Fruit fly (Drosophila melanogaster) whole organism, embryonic: ENCODE measurements around the gene CG1542.

Experiments used
- CG10543 ChIP-seq: fragments of 200-800 bp; sonication (Bioruptor generic); optimal IDR thresholded peaks from 3 replicates; lab custom pipeline; 2017; ENCODE audit warnings: missing biosample characterization, mild to moderate bottlenecking, missing genetic modification characterization, moderate library complexity
- CG11456 ChIP-seq: fragments of 200-800 bp; sonication (Bioruptor generic); IDR thresholded peaks from 3 replicates; pipeline ENCODE4 v1.3.6; 2022; ENCODE audit warnings: missing biosample characterization, missing genetic modification characterization
- CG12236 ChIP-seq: fragments of 200-800 bp; sonication (Bioruptor generic); optimal IDR thresholded peaks from 2 replicates; lab custom pipeline; 2016; ENCODE audit warnings: missing biosample characterization, missing genetic modification characterization
- CG13624 ChIP-seq: fragments of 200-800 bp; sonication (Bioruptor generic); optimal IDR thresholded peaks from 2 replicates; lab custom pipeline; 2016; ENCODE audit warnings: missing biosample characterization, missing genetic modification characterization
- CG14441 ChIP-seq: fragments of 200-800 bp; sonication (Bioruptor generic); IDR thresholded peaks from 2 replicates; pipeline ENCODE4 v1.3.6; 2022; ENCODE audit warnings: missing biosample characterization, missing genetic modification characterization
- CG15073 ChIP-seq: fragments of 200-800 bp; sonication (Bioruptor generic); optimal IDR thresholded peaks from 2 replicates; lab custom pipeline; 2016; ENCODE audit warnings: missing biosample characterization, missing genetic modification characterization
- CG1603 ChIP-seq: fragments of 200-800 bp; sonication (Bioruptor generic); optimal IDR thresholded peaks from 2 replicates; lab custom pipeline; 2019; ENCODE audit warnings: missing biosample characterization, mild to moderate bottlenecking, missing genetic modification characterization, moderate library complexity
- CG17328 ChIP-seq: fragments of 200-800 bp; sonication (Bioruptor generic); IDR thresholded peaks from 2 replicates; pipeline ENCODE4 v1.3.6; 2022; ENCODE audit warnings: missing biosample characterization, missing genetic modification characterization
- CG18262 ChIP-seq: fragments of 200-800 bp; optimal IDR thresholded peaks from 3 replicates; lab custom pipeline; 2019; ENCODE audit warnings: missing biosample characterization, mild to moderate bottlenecking, missing genetic modification characterization, moderate library complexity
- CG2116 ChIP-seq: fragments of 200-800 bp; sonication (Bioruptor generic); optimal IDR thresholded peaks from 3 replicates; lab custom pipeline; 2018; ENCODE audit warnings: missing biosample characterization, mild to moderate bottlenecking, missing genetic modification characterization
- CG2875 ChIP-seq: fragments of 200-800 bp; sonication (Bioruptor generic); optimal IDR thresholded peaks from 2 replicates; lab custom pipeline; 2017; ENCODE audit warnings: missing biosample characterization, mild to moderate bottlenecking, missing genetic modification characterization, missing genetic modification reagents
- CG32767 ChIP-seq: fragments of 200-800 bp; sonication (Bioruptor generic); IDR thresholded peaks from 2 replicates; pipeline ENCODE4 v1.3.6; 2022; ENCODE audit warnings: missing biosample characterization, missing genetic modification characterization
- CG32772 ChIP-seq: fragments of 200-800 bp; sonication (Bioruptor generic); IDR thresholded peaks from 2 replicates; pipeline ENCODE4 v1.3.6; 2022; ENCODE audit warnings: missing biosample characterization, missing genetic modification characterization
- CG3407 ChIP-seq: fragments of 200-800 bp; sonication (Bioruptor generic); optimal IDR thresholded peaks from 2 replicates; lab custom pipeline; 2018; ENCODE audit warnings: missing biosample characterization, mild to moderate bottlenecking, missing genetic modification characterization
- CG4282 ChIP-seq: fragments of 200-800 bp; sonication (Bioruptor generic); optimal IDR thresholded peaks from 2 replicates; lab custom pipeline; 2016; ENCODE audit warnings: missing biosample characterization, missing genetic modification characterization
- CG5953 ChIP-seq: fragments of 200-800 bp; sonication (Bioruptor generic); IDR thresholded peaks from 2 replicates; pipeline ENCODE4 v1.3.6; 2022; ENCODE audit warnings: missing biosample characterization, missing genetic modification characterization
- CG6765 ChIP-seq: fragments of 200-800 bp; sonication (Bioruptor generic); optimal IDR thresholded peaks from 3 replicates; lab custom pipeline; 2017; ENCODE audit warnings: missing biosample characterization, mild to moderate bottlenecking, missing genetic modification characterization
- CG6854 ChIP-seq: fragments of 200-800 bp; sonication (Bioruptor generic); optimal IDR thresholded peaks from 3 replicates; lab custom pipeline; 2017; ENCODE audit warnings: missing biosample characterization, mild to moderate bottlenecking, missing genetic modification characterization
- CG8478 ChIP-seq: fragments of >200 bp; optimal IDR thresholded peaks from 2 replicates; lab custom pipeline; 2018
- CG9437 ChIP-seq: fragments of 200-800 bp; sonication (Bioruptor generic); optimal IDR thresholded peaks from 2 replicates; lab custom pipeline; 2018; ENCODE audit warnings: missing biosample characterization, mild to moderate bottlenecking, missing genetic modification characterization
- CG9876 ChIP-seq: fragments of 200-800 bp; sonication (Bioruptor generic); optimal IDR thresholded peaks from 2 replicates; lab custom pipeline; 2016; ENCODE audit warnings: missing biosample characterization, missing genetic modification characterization
- Chrac-16 ChIP-seq: fragments of 200-800 bp; sonication (Bioruptor generic); optimal IDR thresholded peaks from 3 replicates; lab custom pipeline; 2016; ENCODE audit warnings: missing biosample characterization, missing genetic modification characterization
- CrebB ChIP-seq: fragments of 200-800 bp; sonication (Bioruptor generic); optimal IDR thresholded peaks from 3 replicates; lab custom pipeline; 2018; ENCODE audit warnings: missing biosample characterization, mild to moderate bottlenecking, missing genetic modification characterization
- D ChIP-seq, 2 experiments: fragments of 200-800 bp in 1 of 2; fragments of >200 bp in 1 of 2; sonication (Bioruptor generic) in 1 of 2; optimal IDR thresholded peaks; 2 replicates in 1 of 2; 3 replicates in 1 of 2; lab custom pipeline; 2017; ENCODE audit warnings: mild to moderate bottlenecking in 1 of 2, missing biosample characterization in 1 of 2, missing genetic modification characterization in 1 of 2, missing genetic modification reagents in 1 of 2
- Dref ChIP-seq: fragments of 200-800 bp; sonication (Bioruptor generic); IDR thresholded peaks from 2 replicates; pipeline ENCODE4 v1.3.6; 2022; ENCODE audit warnings: missing biosample characterization, missing genetic modification characterization
- Myb ChIP-seq: fragments of 200-800 bp; sonication (Bioruptor generic); optimal IDR thresholded peaks from 2 replicates; lab custom pipeline; 2016; ENCODE audit warnings: missing biosample characterization, missing genetic modification characterization
- Nf-YA ChIP-seq: fragments of 200-800 bp; sonication (Bioruptor generic); IDR thresholded peaks from 2 replicates; pipeline ENCODE4 v1.3.6; 2022; ENCODE audit warnings: missing biosample characterization, missing genetic modification characterization
- Rfx ChIP-seq: fragments of 200-800 bp; sonication (Bioruptor generic); IDR thresholded peaks from 2 replicates; pipeline ENCODE4 v1.3.6; 2022; ENCODE audit warnings: missing biosample characterization, missing genetic modification characterization
- bowl ChIP-seq: fragments of 200-800 bp; sonication (Bioruptor generic); IDR thresholded peaks from 2 replicates; pipeline ENCODE4 v1.3.6; 2022; ENCODE audit warnings: missing biosample characterization, missing genetic modification characterization
- caup ChIP-seq: fragments of 200-800 bp; sonication (Bioruptor generic); optimal IDR thresholded peaks from 3 replicates; lab custom pipeline; 2017; ENCODE audit warnings: missing biosample characterization, mild to moderate bottlenecking, missing genetic modification characterization, moderate library complexity; ENCODE audit not compliant: severe bottlenecking
- crc ChIP-seq: fragments of 200-800 bp; sonication (Bioruptor generic); optimal IDR thresholded peaks from 2 replicates; lab custom pipeline; 2016; ENCODE audit warnings: missing biosample characterization, missing genetic modification characterization
- dan ChIP-seq: fragments of 200-800 bp; sonication (Bioruptor generic); IDR thresholded peaks from 2 replicates; pipeline ENCODE4 v1.3.6; 2022; ENCODE audit warnings: missing biosample characterization, missing genetic modification characterization
- disco-r ChIP-seq: fragments of 200-800 bp; sonication (Bioruptor generic); optimal IDR thresholded peaks from 2 replicates; lab custom pipeline; 2016; ENCODE audit warnings: missing biosample characterization, missing genetic modification characterization
- dm ChIP-seq: fragments of 200-800 bp; sonication (Bioruptor generic); optimal IDR thresholded peaks from 3 replicates; lab custom pipeline; 2016; ENCODE audit warnings: missing biosample characterization, missing genetic modification characterization
- eve ChIP-seq, 2 experiments: fragments of >200 bp; optimal IDR thresholded peaks; 2 replicates each; lab custom pipeline; 2017; ENCODE audit warnings: missing biosample characterization in 2 of 2, missing genetic modification characterization in 2 of 2
- exex ChIP-seq: fragments of 200-800 bp; sonication (Bioruptor generic); optimal IDR thresholded peaks from 4 replicates; lab custom pipeline; 2018; ENCODE audit warnings: missing biosample characterization, mild to moderate bottlenecking, missing genetic modification characterization, moderate library complexity
- fd64A ChIP-seq: fragments of 200-800 bp; sonication (Bioruptor generic); optimal IDR thresholded peaks from 3 replicates; lab custom pipeline; 2018; ENCODE audit warnings: missing biosample characterization, mild to moderate bottlenecking, missing genetic modification characterization
- lab ChIP-seq: fragments of 200-800 bp; sonication (Bioruptor generic); optimal IDR thresholded peaks from 3 replicates; lab custom pipeline; 2017; ENCODE audit warnings: missing biosample characterization, missing genetic modification characterization, mild to moderate bottlenecking, moderate library complexity, missing genetic modification reagents
- lbe ChIP-seq: fragments of 200-800 bp; sonication (Bioruptor generic); optimal IDR thresholded peaks from 2 replicates; lab custom pipeline; 2016; ENCODE audit warnings: missing biosample characterization, mild to moderate bottlenecking, missing genetic modification characterization
- psq ChIP-seq: fragments of 200-800 bp; sonication (Bioruptor generic); optimal IDR thresholded peaks from 2 replicates; lab custom pipeline; 2017; ENCODE audit warnings: missing biosample characterization, missing genetic modification characterization
- rib ChIP-seq: fragments of 200-800 bp; sonication (Bioruptor generic); IDR thresholded peaks from 2 replicates; pipeline ENCODE4 v1.3.6; 2022; ENCODE audit warnings: missing biosample characterization, missing genetic modification characterization
- salm ChIP-seq: fragments of 200-800 bp; sonication (Bioruptor generic); optimal IDR thresholded peaks from 2 replicates; lab custom pipeline; 2018; ENCODE audit warnings: missing biosample characterization, mild to moderate bottlenecking, missing genetic modification characterization
- so ChIP-seq: fragments of 200-800 bp; sonication (Bioruptor generic); IDR thresholded peaks from 3 replicates; pipeline ENCODE4 v1.3.6; 2022; ENCODE audit warnings: missing biosample characterization, missing genetic modification characterization
- sob ChIP-seq: fragments of 200-800 bp; sonication (Bioruptor generic); IDR thresholded peaks from 2 replicates; pipeline ENCODE4 v1.3.6; 2022; ENCODE audit warnings: missing biosample characterization, missing genetic modification characterization
- tin ChIP-seq: fragments of 200-800 bp; sonication (Bioruptor generic); optimal IDR thresholded peaks from 3 replicates; lab custom pipeline; 2016; ENCODE audit warnings: missing biosample characterization, missing genetic modification characterization
- tio ChIP-seq: fragments of 200-800 bp; sonication (Bioruptor generic); optimal IDR thresholded peaks from 2 replicates; lab custom pipeline; 2017; ENCODE audit warnings: missing biosample characterization, missing genetic modification characterization, inconsistent platforms
- tll ChIP-seq, 2 experiments: fragments of 200-800 bp in 1 of 2; fragments of >200 bp in 1 of 2; sonication (Bioruptor generic) in 1 of 2; optimal IDR thresholded peaks; 2 replicates each; lab custom pipeline; 2017 to 2019; ENCODE audit warnings: missing biosample characterization in 2 of 2, missing genetic modification characterization in 2 of 2, mild to moderate bottlenecking in 1 of 2, moderate library complexity in 1 of 2
- yki ChIP-seq: fragments of >200 bp; optimal IDR thresholded peaks from 3 replicates; lab custom pipeline; 2018
- zen2 ChIP-seq: fragments of 200-800 bp; sonication (Bioruptor generic); IDR thresholded peaks from 3 replicates; pipeline ENCODE4 v1.3.6; 2022; ENCODE audit warnings: missing biosample characterization, missing genetic modification characterization; ENCODE audit not compliant: partially characterized antibody

Gene CG1542

DNA sequence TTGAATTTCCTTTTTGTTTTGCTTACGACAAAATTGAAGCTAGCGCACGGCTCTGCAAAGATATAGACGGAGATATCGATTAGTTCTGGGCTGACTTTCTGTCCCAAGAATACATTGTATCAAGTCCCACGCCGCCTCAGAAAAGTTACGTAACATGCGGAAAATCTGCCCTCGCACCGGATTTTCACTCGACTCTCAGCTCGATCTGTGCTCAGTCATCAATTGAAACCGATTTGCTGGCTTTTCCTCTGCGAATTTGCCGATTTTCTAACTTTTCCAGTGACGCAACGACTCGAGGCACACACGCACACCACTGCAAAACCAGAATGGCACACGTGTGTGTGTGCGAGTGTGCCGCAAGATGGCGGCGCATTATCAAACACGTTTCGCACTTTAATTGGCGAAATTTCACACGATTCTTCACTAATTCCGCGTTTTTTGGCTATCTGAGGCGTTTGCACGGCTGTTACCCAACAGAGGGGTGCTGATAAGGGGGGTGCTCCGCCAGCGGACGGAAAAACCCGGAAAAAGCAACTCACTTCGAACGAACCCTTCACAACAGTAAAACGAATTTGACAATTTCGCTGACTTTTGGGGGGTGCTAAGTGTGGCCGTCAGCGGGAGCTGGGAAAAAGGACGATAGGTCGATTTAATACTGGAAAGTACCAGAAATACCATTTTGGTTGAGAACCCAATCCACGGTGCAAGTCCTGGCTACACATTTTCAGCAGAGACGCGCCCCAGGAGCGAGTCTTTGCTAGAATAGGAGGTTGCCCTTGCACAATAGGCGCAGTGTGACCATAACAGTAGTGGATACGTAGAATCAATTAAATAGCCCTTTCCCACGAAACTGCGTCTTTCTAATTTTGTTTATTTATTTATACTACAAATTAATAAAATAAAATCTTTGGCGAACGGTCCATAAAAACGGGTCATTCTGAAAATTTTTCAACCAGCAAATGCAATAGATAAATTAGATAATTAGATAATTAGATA lies 6.0 kb downstream of the CG1542 start, which contains the start of gene ATPsynC (continued):
- TF ChIP-seq CG12236 (GFP tag; lab: Kevin White, UChicago) = no peak
- no peak for TF ChIP-seq CG32767 (GFP tag; lab: Robert Waterston, UW)
- no peak for TF ChIP-seq zen2 (GFP tag; lab: Robert Waterston, UW)
- peak; percentile 7 for TF ChIP-seq exex
- peak; percentile 55 for TF ChIP-seq Myb
- no peak for TF ChIP-seq Nf-YA (GFP tag; lab: Robert Waterston, UW)
- peak; percentile 79 for TF ChIP-seq CG6854 (GFP tag; lab: Kevin White, UChicago)
- TF ChIP-seq CG2116 (GFP tag; lab: Kevin White, UChicago) = peak; percentile 51
- no peak for TF ChIP-seq CG2875 (GFP tag; lab: Kevin White, UChicago)
- no peak for TF ChIP-seq CG11456 (GFP tag; lab: Robert Waterston, UW)
- TF ChIP-seq CG5953 (GFP tag; lab: Robert Waterston, UW) = no peak
- peak; percentile 48 for TF ChIP-seq CrebB (tag; lab: Kevin White, UChicago)
- TF ChIP-seq CG15073 (GFP tag; lab: Kevin White, UChicago) = no peak
- TF ChIP-seq Chrac-16 (GFP tag; lab: Kevin White, UChicago) = no peak
- TF ChIP-seq fd64A = peak; percentile 32
- no peak for TF ChIP-seq Rfx (GFP tag; lab: Robert Waterston, UW)
- peak; percentile 5 for TF ChIP-seq CG9437 (GFP tag; lab: Kevin White, UChicago)
- TF ChIP-seq rib (GFP tag; lab: Robert Waterston, UW) = no peak
- no peak for TF ChIP-seq sob (GFP tag; lab: Robert Waterston, UW)
- no peak for TF ChIP-seq eve (GFP tag; optimal IDR thresholded peaks at IDR 0.05; lab: Kevin White, UChicago)
- no peak for TF ChIP-seq CG14441
- TF ChIP-seq tin (GFP tag; lab: Kevin White, UChicago) = peak; percentile 31
- TF ChIP-seq D (optimal IDR thresholded peaks at IDR 0.05; lab: Kevin White, UChicago) = peak; percentile 12
- no peak for TF ChIP-seq D (GFP tag; optimal IDR thresholded peaks at IDR 0.05; lab: Kevin White, UChicago)
- no peak for TF ChIP-seq CG17328 (GFP tag; lab: Robert Waterston, UW)
- peak; percentile 27 for TF ChIP-seq caup (GFP tag; lab: Kevin White, UChicago)
- TF ChIP-seq CG4282 (GFP tag; lab: Kevin White, UChicago) = no peak
- no peak for TF ChIP-seq CG18262 (tag; lab: Kevin White, UChicago)
- no peak for TF ChIP-seq CG9876 (GFP tag; lab: Kevin White, UChicago)
- TF ChIP-seq CG3407 = no peak
- TF ChIP-seq tio (GFP tag; lab: Kevin White, UChicago) = no peak
- TF ChIP-seq psq (GFP tag; lab: Kevin White, UChicago) = no peak
- no peak for TF ChIP-seq lbe
- TF ChIP-seq lab = peak; percentile 67
- peak; percentile 78 for TF ChIP-seq CG6765 (GFP tag; lab: Kevin White, UChicago)
- no peak for TF ChIP-seq so (GFP tag; lab: Robert Waterston, UW)
- peak; percentile 31 for TF ChIP-seq disco-r (GFP tag; lab: Kevin White, UChicago)
- TF ChIP-seq salm (tag; lab: Kevin White, UChicago) = no peak
- TF ChIP-seq CG10543 (GFP tag; lab: Kevin White, UChicago) = peak; percentile 76
- no peak for TF ChIP-seq Dref (GFP tag; lab: Robert Waterston, UW)
- TF ChIP-seq tll (GFP tag; optimal IDR thresholded peaks at IDR 0.05; lab: Kevin White, UChicago) = peak in 1 of 2 experiments; percentile 90
- TF ChIP-seq crc (GFP tag; lab: Kevin White, UChicago) = no peak
- peak; percentile 15 for TF ChIP-seq yki
- no peak for TF ChIP-seq dan
- TF ChIP-seq bowl (GFP tag; lab: Robert Waterston, UW) = no peak
- peak; percentile 39 for TF ChIP-seq dm (GFP tag; lab: Kevin White, UChicago)
- TF ChIP-seq CG8478 (lab: Kevin White, UChicago) = no peak
- no peak for TF ChIP-seq CG32772 (GFP tag; lab: Robert Waterston, UW)
- peak; percentile 45 for TF ChIP-seq CG13624
- TF ChIP-seq CG1603 = peak; percentile 95
